Worm (Caenorhabditis elegans): ENCODE results near the gene ins-12.

The ins-12 gene

ce11 chrII:5593377-5593932, 39.0 kb downstream of the ins-12 start, which contains the start of gene cdc-14 (continued):
- TF ChIP-seq elt-2 (tag; optimal IDR thresholded peaks at IDR 0.05) (peak; percentile 33), C16A3.4 (tag; optimal IDR thresholded peaks at IDR 0.05) (peak; percentile 88), unc-86 (tag; optimal IDR thresholded peaks at IDR 0.05) (no peak), swsn-7 (tag; optimal IDR thresholded peaks at IDR 0.05) (peak; percentile 76), nhr-85 (tag) (peak; percentile 90), efl-3 (GFP tag; optimal IDR thresholded peaks at IDR 0.05) (no peak), sup-37 (GFP tag; optimal IDR thresholded peaks at IDR 0.05) (peak; percentile 42), ets-5 (GFP tag; IDR thresholded peaks at IDR 0.05) (no peak), hlh-17 (GFP tag; optimal IDR thresholded peaks at IDR 0.05; ENCODE audit: borderline replicate concordance) (no peak), nhr-28 (tag; optimal IDR thresholded peaks at IDR 0.05) (no peak), nhr-77 (tag; optimal IDR thresholded peaks at IDR 0.05) (peak; percentile 59), lin-15B (tag; optimal IDR thresholded peaks at IDR 0.05) (peak; percentile 71), fkh-10 (GFP tag; optimal IDR thresholded peaks at IDR 0.05) (no peak), alr-1 (tag; optimal IDR thresholded peaks at IDR 0.05; ENCODE audit: borderline replicate concordance) (no peak), blmp-1 (tag; optimal IDR thresholded peaks at IDR 0.05) (peak; percentile 64), tbx-2 (tag; optimal IDR thresholded peaks at IDR 0.05) (peak; percentile 79), aha-1 (tag; optimal IDR thresholded peaks at IDR 0.05) (no peak), lin-35 (GFP tag; optimal IDR thresholded peaks at IDR 0.05) (peak; percentile 70 to 86), nhr-19 (GFP tag; conservative IDR thresholded peaks at IDR 0.05) (peak; percentile 76), ceh-8 (GFP tag; optimal IDR thresholded peaks at IDR 0.05) (no peak), ztf-11 (tag; optimal IDR thresholded peaks at IDR 0.05) (no peak), mab-9 (GFP tag; IDR thresholded peaks at IDR 0.05) (0 out of 2 replicates have a peak, but pooled peaks have one; percentile 28), fkh-4 (tag; optimal IDR thresholded peaks at IDR 0.05; ENCODE audit: borderline replicate concordance) (no peak), irx-1 (tag; optimal IDR thresholded peaks at IDR 0.05) (no peak), efl-1 (optimal IDR thresholded peaks at IDR 0.05) (peak; percentile 74 to 76), efl-1 (GFP tag; optimal IDR thresholded peaks at IDR 0.05 in 1 of 2) (peak; percentile 65 to 94), elt-3 (tag; optimal IDR thresholded peaks at IDR 0.05) (peak in 2 of 6 experiments; percentile 39 to 73), nhr-71 (tag; optimal IDR thresholded peaks at IDR 0.05) (peak; percentile 90), ama-1 (optimal IDR thresholded peaks at IDR 0.05) (peak; percentile 48), unc-130 (tag; optimal IDR thresholded peaks at IDR 0.05) (peak; percentile 87), sox-4 (tag; optimal IDR thresholded peaks at IDR 0.05) (no peak), C34B4.2 (tag; optimal IDR thresholded peaks at IDR 0.05) (no peak), mdl-1 (tag; optimal IDR thresholded peaks at IDR 0.05) (peak in 1 of 2 experiments; percentile 87), ceh-63 (GFP tag; optimal IDR thresholded peaks at IDR 0.05) (no peak), C04F5.9 (tag; optimal IDR thresholded peaks at IDR 0.05) (no peak), pag-3 (tag; optimal IDR thresholded peaks at IDR 0.05; ENCODE audit: borderline replicate concordance, insufficient read depth) (peak; percentile 98)

- TF ChIP-seq efl-1 (optimal IDR thresholded peaks at IDR 0.05) (peak; percentile 50 to 59), efl-1 (GFP tag; optimal IDR thresholded peaks at IDR 0.05 in 1 of 2) (peak; percentile 1 to 58), F16B12.6 (tag; optimal IDR thresholded peaks at IDR 0.05) (peak; percentile 12), nhr-85 (tag) (peak; percentile 69), mep-1 (tag; optimal IDR thresholded peaks at IDR 0.05) (peak; percentile 36), lin-39 (tag; optimal IDR thresholded peaks at IDR 0.05) (no peak), Y116A8C.19 (tag; optimal IDR thresholded peaks at IDR 0.05; ENCODE audit: borderline replicate concordance) (no peak), skn-1 (tag; optimal IDR thresholded peaks at IDR 0.05) (peak; percentile 48), tlp-1 (tag; optimal IDR thresholded peaks at IDR 0.05) (no peak), egl-27 (tag; optimal IDR thresholded peaks at IDR 0.05) (no peak), snu-23 (GFP tag; optimal IDR thresholded peaks at IDR 0.05) (peak; percentile 49), fkh-10 (GFP tag; optimal IDR thresholded peaks at IDR 0.05) (no peak), irx-1 (tag; optimal IDR thresholded peaks at IDR 0.05) (peak; percentile 17), sptf-1 (tag; optimal IDR thresholded peaks at IDR 0.05) (no peak), nhr-12 (tag; optimal IDR thresholded peaks at IDR 0.05) (no peak), ces-1 (GFP tag; optimal IDR thresholded peaks at IDR 0.05) (no peak), ceh-63 (GFP tag; optimal IDR thresholded peaks at IDR 0.05) (no peak), ztf-11 (tag; optimal IDR thresholded peaks at IDR 0.05) (no peak), elt-2 (tag; optimal IDR thresholded peaks at IDR 0.05) (peak; percentile 8), dsc-1 (tag; optimal IDR thresholded peaks at IDR 0.05) (no peak), mef-2 (tag; optimal IDR thresholded peaks at IDR 0.05) (no peak), lin-35 (GFP tag; optimal IDR thresholded peaks at IDR 0.05) (peak; percentile 41 to 73), elt-3 (tag; optimal IDR thresholded peaks at IDR 0.05) (peak in 1 of 6 experiments; percentile 21), nhr-77 (tag; optimal IDR thresholded peaks at IDR 0.05) (peak; percentile 34), hlh-17 (GFP tag; optimal IDR thresholded peaks at IDR 0.05; ENCODE audit: borderline replicate concordance) (no peak), lsy-2 (tag; optimal IDR thresholded peaks at IDR 0.05) (peak; percentile 5 to 82), C04F5.9 (tag; optimal IDR thresholded peaks at IDR 0.05) (no peak)
These were observed 39.9 kb downstream of the ins-12 start, which contains the start of gene ttc-4 for ce11 chrII:5594210-5594764. ttc-4 (plus strand) TSS chrII:5594714.

All from whole organism, L1 larva.